Worm (Caenorhabditis elegans): Measurements from ENCODE around the gene bus-2.

- TF ChIP-seq zfp-2 (tag; optimal IDR thresholded peaks at IDR 0.05) (no peak), pha-4 (GFP tag; IDR thresholded peaks at IDR 0.05) (no peak), pha-4 (tag; optimal IDR thresholded peaks at IDR 0.05) (no peak), F37D6.2 (tag; optimal IDR thresholded peaks at IDR 0.05) (no peak)
These were observed 12.5 kb upstream of the bus-2 start for ce11 chrIV:1687151-1687550.
